Fruit fly (Drosophila melanogaster) whole organism, embryonic: Measurements from ENCODE around the gene cd.

Source experiments
- Asciz ChIP-seq: fragments of 200-800 bp; sonication (Bioruptor generic); optimal IDR thresholded peaks from 2 replicates; lab custom pipeline; 2017; ENCODE audit warnings: missing biosample characterization, mild to moderate bottlenecking, missing genetic modification characterization, missing genetic modification reagents
- BtbVII ChIP-seq: fragments of 200-800 bp; sonication (Bioruptor generic); optimal IDR thresholded peaks from 3 replicates; lab custom pipeline; 2017; ENCODE audit warnings: missing biosample characterization, mild to moderate bottlenecking, missing genetic modification characterization
- CG10147 ChIP-seq: fragments of 200-800 bp; sonication (Bioruptor generic); optimal IDR thresholded peaks from 2 replicates; lab custom pipeline; 2019; ENCODE audit warnings: missing biosample characterization, mild to moderate bottlenecking, missing genetic modification characterization, moderate library complexity
- CG11456 ChIP-seq: fragments of 200-800 bp; sonication (Bioruptor generic); IDR thresholded peaks from 3 replicates; pipeline ENCODE4 v1.3.6; 2022; ENCODE audit warnings: missing biosample characterization, missing genetic modification characterization
- CG12299 ChIP-seq: fragments of 200-800 bp; sonication (Bioruptor generic); optimal IDR thresholded peaks from 2 replicates; lab custom pipeline; 2018; ENCODE audit warnings: missing biosample characterization, mild to moderate bottlenecking, missing genetic modification characterization
- CG13894 ChIP-seq: fragments of 200-800 bp; sonication (Bioruptor generic); optimal IDR thresholded peaks from 3 replicates; lab custom pipeline; 2018; ENCODE audit warnings: missing biosample characterization, mild to moderate bottlenecking, missing genetic modification characterization, moderate library complexity
- CG14965 ChIP-seq: fragments of 200-800 bp; sonication (Bioruptor generic); optimal IDR thresholded peaks from 2 replicates; lab custom pipeline; 2016; ENCODE audit warnings: missing biosample characterization, missing genetic modification characterization, borderline replicate concordance
- CG30020 ChIP-seq: fragments of 200-800 bp; optimal IDR thresholded peaks from 2 replicates; lab custom pipeline; 2019; ENCODE audit warnings: missing biosample characterization, mild to moderate bottlenecking, missing genetic modification characterization, moderate library complexity
- CG3163 ChIP-seq: fragments of 200-800 bp; sonication (Bioruptor generic); optimal IDR thresholded peaks from 3 replicates; lab custom pipeline; 2016; ENCODE audit warnings: missing biosample characterization, missing genetic modification characterization
- CG34376 ChIP-seq: fragments of 200-800 bp; sonication (Bioruptor generic); optimal IDR thresholded peaks from 2 replicates; lab custom pipeline; 2018; ENCODE audit warnings: missing biosample characterization, mild to moderate bottlenecking, missing genetic modification characterization
- CG6791 ChIP-seq: fragments of 200-800 bp; sonication (Bioruptor generic); IDR thresholded peaks from 3 replicates; pipeline ENCODE4 v1.3.6; 2022; ENCODE audit warnings: missing biosample characterization, missing genetic modification characterization; ENCODE audit not compliant: partially characterized antibody
- CG6854 ChIP-seq: fragments of 200-800 bp; sonication (Bioruptor generic); optimal IDR thresholded peaks from 3 replicates; lab custom pipeline; 2017; ENCODE audit warnings: missing biosample characterization, mild to moderate bottlenecking, missing genetic modification characterization
- CG8924 ChIP-seq: fragments of 200-800 bp; optimal IDR thresholded peaks from 3 replicates; lab custom pipeline; 2019; ENCODE audit warnings: missing biosample characterization, mild to moderate bottlenecking, missing genetic modification characterization, moderate library complexity
- Elba2 ChIP-seq: fragments of 200-800 bp; sonication (Bioruptor generic); optimal IDR thresholded peaks from 3 replicates; lab custom pipeline; 2016; ENCODE audit warnings: missing biosample characterization, missing genetic modification characterization
- Fer1 ChIP-seq: fragments of 200-800 bp; sonication (Bioruptor generic); optimal IDR thresholded peaks from 2 replicates; lab custom pipeline; 2017; ENCODE audit warnings: missing biosample characterization, mild to moderate bottlenecking, missing genetic modification characterization
- Gsc ChIP-seq: fragments of 200-800 bp; sonication (Bioruptor generic); IDR thresholded peaks from 2 replicates; pipeline ENCODE4 v1.3.6; 2022; ENCODE audit warnings: missing biosample characterization, missing genetic modification characterization
- MBD-R2 ChIP-seq: fragments of 200-800 bp; sonication (Bioruptor generic); IDR thresholded peaks from 2 replicates; pipeline ENCODE4 v1.3.6; 2022; ENCODE audit warnings: missing biosample characterization, missing genetic modification characterization
- Med ChIP-seq: fragments of 200-800 bp; sonication (Bioruptor generic); peaks from one replicate; lab custom pipeline; 2016; ENCODE audit warnings: missing biosample characterization, missing genetic modification characterization, mild to moderate bottlenecking, inconsistent platforms, moderate library complexity
- NFAT ChIP-seq: fragments of 200-800 bp; sonication (Bioruptor generic); IDR thresholded peaks from 2 replicates; pipeline ENCODE4 v1.3.6; 2022; ENCODE audit warnings: missing biosample characterization, missing genetic modification characterization
- Oaz ChIP-seq: fragments of 200-800 bp; sonication (Bioruptor generic); IDR thresholded peaks from 2 replicates; pipeline ENCODE4 v1.3.6; 2022; ENCODE audit warnings: missing biosample characterization, missing genetic modification characterization
- Oli ChIP-seq: fragments of 200-800 bp; sonication (Bioruptor generic); optimal IDR thresholded peaks from 2 replicates; lab custom pipeline; 2018; ENCODE audit warnings: missing biosample characterization, mild to moderate bottlenecking, missing genetic modification characterization, moderate library complexity
- Pdp1 ChIP-seq, 2 experiments: fragments of 200-800 bp; sonication (Bioruptor generic); optimal IDR thresholded peaks; 3 replicates each; lab custom pipeline; 2016; ENCODE audit warnings: missing biosample characterization in 2 of 2, missing genetic modification characterization in 2 of 2, mild to moderate bottlenecking in 1 of 2, moderate library complexity in 1 of 2
- Rfx ChIP-seq: fragments of 200-800 bp; sonication (Bioruptor generic); IDR thresholded peaks from 2 replicates; pipeline ENCODE4 v1.3.6; 2022; ENCODE audit warnings: missing biosample characterization, missing genetic modification characterization
- Rx ChIP-seq: fragments of 200-800 bp; sonication (Bioruptor generic); IDR thresholded peaks from 2 replicates; pipeline ENCODE4 v1.3.6; 2022; ENCODE audit warnings: missing biosample characterization, missing genetic modification characterization
- Sox102F ChIP-seq: fragments of 200-800 bp; sonication (Bioruptor generic); optimal IDR thresholded peaks from 2 replicates; lab custom pipeline; 2018; ENCODE audit warnings: missing biosample characterization, mild to moderate bottlenecking, missing genetic modification characterization, moderate library complexity
- Stat92E ChIP-seq, 3 experiments: fragments of >200 bp in 2 of 3; fragments of 200-800 bp in 1 of 3; sonication (Bioruptor generic) in 1 of 3; optimal IDR thresholded peaks; 2 replicates each; lab custom pipeline; 2017 to 2019; ENCODE audit warnings: missing biosample characterization in 3 of 3, missing genetic modification characterization in 3 of 3, mild to moderate bottlenecking in 1 of 3, moderate library complexity in 1 of 3
- abd-A ChIP-seq: fragments of 200-800 bp; sonication (Bioruptor generic); optimal IDR thresholded peaks from 3 replicates; lab custom pipeline; 2019; ENCODE audit warnings: missing biosample characterization, mild to moderate bottlenecking, missing genetic modification characterization, moderate library complexity
- bigmax ChIP-seq: fragments of 200-800 bp; sonication (Bioruptor generic); optimal IDR thresholded peaks from 2 replicates; lab custom pipeline; 2018; ENCODE audit warnings: missing biosample characterization, mild to moderate bottlenecking, missing genetic modification characterization
- bowl ChIP-seq: fragments of 200-800 bp; sonication (Bioruptor generic); IDR thresholded peaks from 2 replicates; pipeline ENCODE4 v1.3.6; 2022; ENCODE audit warnings: missing biosample characterization, missing genetic modification characterization
- bsh ChIP-seq, 2 experiments: fragments of 200-800 bp; sonication (Bioruptor generic); optimal IDR thresholded peaks; 2 replicates each; lab custom pipeline; 2017 to 2018; ENCODE audit warnings: mild to moderate bottlenecking in 2 of 2, missing biosample characterization in 2 of 2, missing genetic modification characterization in 2 of 2, moderate library complexity in 1 of 2
- dysf ChIP-seq: fragments of 200-800 bp; sonication (Bioruptor generic); IDR thresholded peaks from 3 replicates; pipeline ENCODE4 v1.3.6; 2022; ENCODE audit warnings: missing biosample characterization, missing genetic modification characterization
- gsb-n ChIP-seq: fragments of 200-800 bp; sonication (Bioruptor generic); optimal IDR thresholded peaks from 3 replicates; lab custom pipeline; 2018; ENCODE audit warnings: missing biosample characterization, mild to moderate bottlenecking, missing genetic modification characterization
- lbe ChIP-seq: fragments of 200-800 bp; sonication (Bioruptor generic); optimal IDR thresholded peaks from 2 replicates; lab custom pipeline; 2016; ENCODE audit warnings: missing biosample characterization, mild to moderate bottlenecking, missing genetic modification characterization
- mld ChIP-seq: fragments of 200-800 bp; sonication (Bioruptor generic); IDR thresholded peaks from 3 replicates; pipeline ENCODE4 v1.3.6; 2022; ENCODE audit warnings: missing biosample characterization, missing genetic modification characterization; ENCODE audit not compliant: partially characterized antibody
- nmo ChIP-seq: fragments of 200-800 bp; sonication (Bioruptor generic); optimal IDR thresholded peaks from 2 replicates; lab custom pipeline; 2018; ENCODE audit warnings: missing biosample characterization, mild to moderate bottlenecking, missing genetic modification characterization, moderate library complexity
- odd ChIP-seq: fragments of 200-800 bp; sonication (Bioruptor generic); optimal IDR thresholded peaks from 2 replicates; lab custom pipeline; 2017; ENCODE audit warnings: missing biosample characterization, mild to moderate bottlenecking, missing genetic modification characterization
- org-1 ChIP-seq: fragments of 200-800 bp; sonication (Bioruptor generic); optimal IDR thresholded peaks from 2 replicates; lab custom pipeline; 2017; ENCODE audit warnings: missing biosample characterization, missing genetic modification characterization
- prd ChIP-seq, 3 experiments: fragments of >200 bp in 2 of 3; fragments of 200-800 bp in 1 of 3; sonication (Bioruptor generic) in 1 of 3; optimal IDR thresholded peaks in 2 of 3; IDR thresholded peaks in 1 of 3; 2 replicates in 2 of 3; 3 replicates in 1 of 3; pipeline versions ENCODE4 v1.3.6 to Lab custom; 2017 to 2022; ENCODE audit warnings: missing biosample characterization in 1 of 3, missing genetic modification characterization in 1 of 3
- salm ChIP-seq: fragments of 200-800 bp; sonication (Bioruptor generic); optimal IDR thresholded peaks from 2 replicates; lab custom pipeline; 2018; ENCODE audit warnings: missing biosample characterization, mild to moderate bottlenecking, missing genetic modification characterization
- sd ChIP-seq: fragments of 200-800 bp; sonication (Bioruptor generic); optimal IDR thresholded peaks from 3 replicates; lab custom pipeline; 2018; ENCODE audit warnings: missing biosample characterization, mild to moderate bottlenecking, missing genetic modification characterization, moderate library complexity
- stc ChIP-seq: fragments of 200-800 bp; sonication (Bioruptor generic); IDR thresholded peaks from 2 replicates; pipeline ENCODE4 v1.3.6; 2022; ENCODE audit warnings: missing biosample characterization, missing genetic modification characterization
- tup ChIP-seq: fragments of 200-800 bp; sonication (Bioruptor generic); optimal IDR thresholded peaks from 2 replicates; lab custom pipeline; 2016; ENCODE audit warnings: missing biosample characterization, mild to moderate bottlenecking, missing genetic modification characterization, moderate library complexity
- vvl ChIP-seq: fragments of 200-800 bp; sonication (Bioruptor generic); IDR thresholded peaks from 2 replicates; pipeline ENCODE4 v1.3.6; 2022; ENCODE audit warnings: missing biosample characterization, missing genetic modification characterization

cd gene

dm6 chr3R:22673528-22673959 is 21.2 kb upstream of the cd start (continued):
- TF ChIP-seq CG6854: peak; percentile 24
- peak; percentile 55 for TF ChIP-seq CG3163 (GFP tag; lab: Kevin White, UChicago)
- no peak for TF ChIP-seq Gsc (GFP tag; lab: Robert Waterston, UW)
- peak; percentile 27 for TF ChIP-seq CG34376
- peak in 1 of 2 experiments; percentile 62 for TF ChIP-seq bsh (GFP tag; optimal IDR thresholded peaks at IDR 0.05; lab: Kevin White, UChicago)
- TF ChIP-seq lbe: no peak
- peak; percentile 44 for TF ChIP-seq BtbVII
- peak; percentile 35 for TF ChIP-seq CG30020
- TF ChIP-seq bigmax: no peak

dm6 chr3R:22675447-22675846 is 19.3 kb upstream of the cd start:
- TF ChIP-seq Rx (GFP tag; lab: Robert Waterston, UW): no peak
- TF ChIP-seq tup (GFP tag; lab: Kevin White, UChicago): no peak
- TF ChIP-seq Fer1: no peak
- no peak for TF ChIP-seq stc (GFP tag; lab: Robert Waterston, UW)
- no peak for TF ChIP-seq salm
- no peak for TF ChIP-seq Rfx (GFP tag; lab: Robert Waterston, UW)
- TF ChIP-seq CG13894: no peak
- no peak for TF ChIP-seq CG14965
- no peak for TF ChIP-seq CG8924 (tag; lab: Kevin White, UChicago)
- TF ChIP-seq dysf (GFP tag; lab: Robert Waterston, UW): no peak
- TF ChIP-seq mld (GFP tag; lab: Robert Waterston, UW): no peak
- peak in 1 of 2 experiments; percentile 55 for TF ChIP-seq Pdp1 (GFP tag; optimal IDR thresholded peaks at IDR 0.05; lab: Kevin White, UChicago)
- TF ChIP-seq Oaz (GFP tag; lab: Robert Waterston, UW): no peak
- TF ChIP-seq Elba2 (GFP tag; lab: Kevin White, UChicago): no peak
- TF ChIP-seq Sox102F (GFP tag; lab: Kevin White, UChicago): no peak
- TF ChIP-seq MBD-R2 (GFP tag; lab: Robert Waterston, UW): no peak
- no peak for TF ChIP-seq prd (optimal IDR thresholded peaks at IDR 0.05; lab: Kevin White, UChicago)
- TF ChIP-seq prd (GFP tag; IDR thresholded peaks at IDR 0.05; lab: Robert Waterston, UW): no peak
- TF ChIP-seq sd (tag; lab: Kevin White, UChicago): peak; percentile 11
- no peak for TF ChIP-seq CG11456 (GFP tag; lab: Robert Waterston, UW)
- TF ChIP-seq nmo (GFP tag; lab: Kevin White, UChicago): no peak
- TF ChIP-seq abd-A: peak; percentile 39
- TF ChIP-seq org-1 (GFP tag; lab: Kevin White, UChicago): no peak
- TF ChIP-seq CG6791 (GFP tag; lab: Robert Waterston, UW): no peak
- no peak for TF ChIP-seq Asciz (GFP tag; lab: Kevin White, UChicago)
- no peak for TF ChIP-seq Oli (tag; lab: Kevin White, UChicago)
- no peak for TF ChIP-seq Stat92E (GFP tag; optimal IDR thresholded peaks at IDR 0.05; lab: Kevin White, UChicago)
- no peak for TF ChIP-seq odd
- TF ChIP-seq bowl (GFP tag; lab: Robert Waterston, UW): no peak
- TF ChIP-seq gsb-n (tag; lab: Kevin White, UChicago): no peak
- no peak for TF ChIP-seq CG12299 (tag; lab: Kevin White, UChicago)
- TF ChIP-seq NFAT (GFP tag; lab: Robert Waterston, UW): no peak
- no peak for TF ChIP-seq CG10147 (GFP tag; lab: Kevin White, UChicago)
- no peak for TF ChIP-seq Med (GFP tag; lab: Kevin White, UChicago)
- peak; percentile 85; the same call in 1 of the 2 replicates for TF ChIP-seq vvl
- TF ChIP-seq, all 482 proteins: peak for 4
